Worm (Caenorhabditis elegans) whole organism, L1 larva: Measurements from ENCODE around the gene heri-1.

Experiments used
- pag-3 ChIP-seq: sonication (generic microtip); optimal IDR thresholded peaks from 2 replicates; lab custom pipeline; 2017; ENCODE audit warnings: missing genetic modification characterization, mild to moderate bottlenecking, missing compliant biosample characterization, antibody characterized with exemption, borderline replicate concordance; ENCODE audit not compliant: insufficient read depth
- unc-62 ChIP-seq: fragments of 150-350 bp; optimal IDR thresholded peaks from 2 replicates; lab custom pipeline; 2014; ENCODE audit warnings: missing biosample characterization, missing genetic modification reagents, missing genetic modification characterization
- unc-86 ChIP-seq: sonication (generic microtip); optimal IDR thresholded peaks from 2 replicates; lab custom pipeline; 2016; ENCODE audit warnings: missing genetic modification characterization, missing compliant biosample characterization

DNA sequence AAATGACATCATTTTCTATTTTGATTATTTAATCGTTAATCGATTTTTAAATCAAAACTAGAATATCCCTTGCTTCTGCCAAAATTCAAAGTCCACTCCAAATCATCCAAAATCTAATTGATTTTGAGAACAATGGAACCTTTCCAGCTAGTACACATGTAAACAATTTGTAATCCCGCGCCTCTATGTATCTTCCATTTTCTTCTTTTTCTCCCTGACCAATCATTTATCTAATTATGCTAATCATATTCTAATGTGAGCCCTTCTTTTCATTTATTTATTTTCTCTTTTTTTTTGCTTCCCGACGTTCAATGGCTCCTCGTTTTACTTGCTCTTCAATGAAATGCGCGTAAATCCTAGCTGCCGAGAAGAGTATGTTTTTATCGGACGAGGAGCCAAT is 25.1 kb upstream of the heri-1 start:
- TF ChIP-seq unc-86 (tag; lab: Kevin White, UChicago) = no peak
- TF ChIP-seq pag-3 (tag; lab: Kevin White, UChicago) = no peak
- TF ChIP-seq unc-62 (GFP tag; lab: Kevin White, UChicago) = no peak
